Worm (Caenorhabditis elegans) whole organism, young adult: ENCODE measurements around the gene C56G2.5.

Experiments used
- B0261.1 ChIP-seq: sonication (generic microtip); optimal IDR thresholded peaks from 2 replicates; lab custom pipeline; 2016; ENCODE audit warnings: mild to moderate bottlenecking, missing genetic modification characterization, moderate library complexity, missing compliant biosample characterization
- C17E4.6 ChIP-seq: fragments of 200-800 bp; sonication (Bioruptor generic); IDR thresholded peaks from 2 replicates; pipeline ENCODE4 v1.3.6; 2022; ENCODE audit warnings: missing genetic modification reagents, missing genetic modification characterization, missing compliant biosample characterization
- F33H1.4 ChIP-seq: fragments of 200-800 bp; sonication (Bioruptor generic); IDR thresholded peaks from 2 replicates; pipeline ENCODE4 v1.3.6; 2022; ENCODE audit warnings: missing genetic modification reagents, missing genetic modification characterization, missing compliant biosample characterization
- F57A8.1 ChIP-seq: fragments of 200-800 bp; sonication (Bioruptor generic); optimal IDR thresholded peaks from 2 replicates; lab custom pipeline; 2018; ENCODE audit warnings: mild to moderate bottlenecking, missing genetic modification characterization, moderate library complexity, missing compliant biosample characterization
- K12H6.12 ChIP-seq: fragments of 200-800 bp; sonication (Bioruptor generic); optimal IDR thresholded peaks from 2 replicates; lab custom pipeline; 2018; ENCODE audit warnings: mild to moderate bottlenecking, missing genetic modification characterization, missing compliant biosample characterization
- Y53F4B.3 ChIP-seq: fragments of 200-800 bp; sonication (Bioruptor generic); IDR thresholded peaks from 2 replicates; pipeline ENCODE4 v1.3.6; 2022; ENCODE audit warnings: missing genetic modification reagents, missing genetic modification characterization, missing compliant biosample characterization
- Y95B8A.8 ChIP-seq: fragments of 200-800 bp; sonication (Bioruptor generic); IDR thresholded peaks from 2 replicates; pipeline ENCODE4 v1.3.6; 2022; ENCODE audit warnings: missing genetic modification reagents, missing genetic modification characterization, missing compliant biosample characterization
- ZK185.1 ChIP-seq: sonication (generic microtip); optimal IDR thresholded peaks from 2 replicates; lab custom pipeline; 2016; ENCODE audit warnings: mild to moderate bottlenecking, missing genetic modification characterization, missing compliant biosample characterization; ENCODE audit not compliant: poor library complexity, severe bottlenecking
- atf-7 ChIP-seq: sonication (generic microtip); optimal IDR thresholded peaks from 2 replicates; lab custom pipeline; 2017; ENCODE audit warnings: mild to moderate bottlenecking, missing genetic modification characterization, missing compliant biosample characterization
- athp-1 ChIP-seq: sonication (generic microtip); optimal IDR thresholded peaks from 2 replicates; lab custom pipeline; 2017; ENCODE audit warnings: mild to moderate bottlenecking, missing genetic modification characterization, missing compliant biosample characterization
- attf-5 ChIP-seq: fragments of 200-800 bp; sonication (Bioruptor generic); optimal IDR thresholded peaks from 2 replicates; lab custom pipeline; 2018; ENCODE audit warnings: mild to moderate bottlenecking, missing genetic modification characterization, missing compliant biosample characterization
- bed-1 ChIP-seq: fragments of 200-800 bp; sonication (Bioruptor generic); IDR thresholded peaks from 2 replicates; pipeline ENCODE4 v1.3.6; 2022; ENCODE audit warnings: missing genetic modification reagents, missing genetic modification characterization, missing compliant biosample characterization
- ceh-27 ChIP-seq: fragments of 200-800 bp; sonication (Bioruptor generic); optimal IDR thresholded peaks from 2 replicates; lab custom pipeline; 2018; ENCODE audit warnings: mild to moderate bottlenecking, missing genetic modification characterization, moderate library complexity, missing compliant biosample characterization
- efl-1 ChIP-seq: fragments of 150-350 bp; optimal IDR thresholded peaks from 2 replicates; lab custom pipeline; 2014; ENCODE audit warnings: missing biosample characterization, missing genetic modification reagents, missing genetic modification characterization
- ekl-4 ChIP-seq: fragments of 200-800 bp; sonication (Bioruptor generic); IDR thresholded peaks from 2 replicates; pipeline ENCODE4 v1.3.6; 2022; ENCODE audit warnings: missing genetic modification reagents, missing genetic modification characterization, missing compliant biosample characterization
- hmg-1.2 ChIP-seq: fragments of 200-800 bp; sonication (Bioruptor generic); IDR thresholded peaks from 2 replicates; pipeline ENCODE4 v1.3.6; 2022; ENCODE audit warnings: missing genetic modification reagents, missing genetic modification characterization, missing compliant biosample characterization
- hsf-1 ChIP-seq: fragments of 200-800 bp; sonication (Bioruptor generic); IDR thresholded peaks from 2 replicates; pipeline ENCODE4 v1.3.6; 2022; ENCODE audit warnings: missing genetic modification reagents, missing genetic modification characterization, missing compliant biosample characterization
- lag-1 ChIP-seq: fragments of 200-800 bp; sonication (Bioruptor generic); IDR thresholded peaks from 2 replicates; pipeline ENCODE4 v1.3.6; 2022; ENCODE audit warnings: missing genetic modification reagents, missing genetic modification characterization, missing compliant biosample characterization
- lin-26 ChIP-seq: fragments of 200-800 bp; sonication (Bioruptor generic); IDR thresholded peaks from 2 replicates; pipeline ENCODE4 v1.3.6; 2022; ENCODE audit warnings: missing genetic modification reagents, missing genetic modification characterization, missing compliant biosample characterization
- lsl-1 ChIP-seq: fragments of 200-800 bp; sonication (Bioruptor generic); optimal IDR thresholded peaks from 2 replicates; lab custom pipeline; 2018; ENCODE audit warnings: mild to moderate bottlenecking, missing genetic modification characterization, moderate library complexity, missing compliant biosample characterization
- madf-6 ChIP-seq: fragments of 200-800 bp; sonication (Bioruptor generic); IDR thresholded peaks from 2 replicates; pipeline ENCODE4 v1.3.6; 2022; ENCODE audit warnings: missing genetic modification reagents, missing genetic modification characterization, missing compliant biosample characterization
- madf-8 ChIP-seq: fragments of 200-800 bp; sonication (Bioruptor generic); conservative IDR thresholded peaks from 2 replicates; pipeline ENCODE4 v1.3.6; 2022; ENCODE audit warnings: missing genetic modification reagents, missing genetic modification characterization, missing compliant biosample characterization
- mel-28 ChIP-seq: sonication (generic microtip); optimal IDR thresholded peaks from 2 replicates; lab custom pipeline; 2016; ENCODE audit warnings: borderline replicate concordance, mild to moderate bottlenecking, missing genetic modification characterization, missing compliant biosample characterization
- nfya-1 ChIP-seq: sonication (generic microtip); optimal IDR thresholded peaks from 2 replicates; lab custom pipeline; 2017; ENCODE audit warnings: antibody characterized with exemption, missing compliant biosample characterization, missing genetic modification characterization, borderline replicate concordance; ENCODE audit not compliant: insufficient read depth
- nfya-2 ChIP-seq: fragments of 200-800 bp; sonication (Bioruptor generic); IDR thresholded peaks from 2 replicates; pipeline ENCODE4 v1.3.6; 2022; ENCODE audit warnings: missing genetic modification reagents, missing genetic modification characterization, missing compliant biosample characterization
- nhr-27 ChIP-seq: fragments of 200-800 bp; sonication (Bioruptor generic); optimal IDR thresholded peaks from 2 replicates; lab custom pipeline; 2018; ENCODE audit warnings: mild to moderate bottlenecking, missing genetic modification characterization, moderate library complexity, missing compliant biosample characterization
- nhr-80 ChIP-seq: sonication (generic microtip); optimal IDR thresholded peaks from 2 replicates; lab custom pipeline; 2016; ENCODE audit warnings: missing genetic modification characterization, missing compliant biosample characterization
- rcor-1 ChIP-seq: fragments of 200-800 bp; sonication (Bioruptor generic); IDR thresholded peaks from 2 replicates; pipeline ENCODE4 v1.3.6; 2022; ENCODE audit warnings: missing genetic modification reagents, missing genetic modification characterization, missing compliant biosample characterization
- rec-8 ChIP-seq, 2 experiments: sonication (generic microtip); optimal IDR thresholded peaks; 2 replicates each; lab custom pipeline; 2016; ENCODE audit warnings: mild to moderate bottlenecking in 2 of 2, missing genetic modification characterization in 2 of 2, missing genetic modification reagents in 2 of 2, missing genotype in 2 of 2, missing biosample characterization in 1 of 2, missing compliant biosample characterization in 1 of 2, moderate library complexity in 1 of 2
- sea-2 ChIP-seq: fragments of 200-800 bp; sonication (Bioruptor generic); IDR thresholded peaks from 2 replicates; pipeline ENCODE4 v1.3.6; 2022; ENCODE audit warnings: missing genetic modification characterization, missing compliant biosample characterization
- somi-1 ChIP-seq: fragments of 200-800 bp; sonication (Bioruptor generic); optimal IDR thresholded peaks from 2 replicates; lab custom pipeline; 2018; ENCODE audit warnings: mild to moderate bottlenecking, missing genetic modification characterization, missing compliant biosample characterization
- tbp1 ChIP-seq: fragments of 200-800 bp; sonication (Bioruptor generic); optimal IDR thresholded peaks from 2 replicates; lab custom pipeline; 2018; ENCODE audit warnings: mild to moderate bottlenecking, missing genetic modification characterization, missing compliant biosample characterization
- tlf-1 ChIP-seq: fragments of 200-800 bp; sonication (Bioruptor generic); optimal IDR thresholded peaks from 2 replicates; lab custom pipeline; 2018; ENCODE audit warnings: mild to moderate bottlenecking, missing genetic modification characterization, missing compliant biosample characterization
- xnd-1 ChIP-seq: sonication (generic microtip); optimal IDR thresholded peaks from 2 replicates; lab custom pipeline; 2016; ENCODE audit warnings: missing genotype, missing genetic modification reagents, missing genetic modification characterization, missing compliant biosample characterization
- zfh-2 ChIP-seq: fragments of 200-800 bp; sonication (Bioruptor generic); conservative IDR thresholded peaks from 2 replicates; pipeline ENCODE4 v1.3.6; 2022; ENCODE audit warnings: missing genetic modification reagents, missing genetic modification characterization, missing compliant biosample characterization
- zim-3 ChIP-seq: sonication (generic microtip); optimal IDR thresholded peaks from 2 replicates; lab custom pipeline; 2017; ENCODE audit warnings: mild to moderate bottlenecking, missing genetic modification characterization, moderate library complexity, missing compliant biosample characterization
- ztf-22 ChIP-seq: fragments of 200-800 bp; sonication (Bioruptor generic); optimal IDR thresholded peaks from 2 replicates; lab custom pipeline; 2018; ENCODE audit warnings: mild to moderate bottlenecking, missing genetic modification characterization, moderate library complexity, missing compliant biosample characterization
- ztf-25 ChIP-seq: fragments of 200-800 bp; sonication (Bioruptor generic); IDR thresholded peaks from 2 replicates; pipeline ENCODE4 v1.3.6; 2022; ENCODE audit warnings: missing genetic modification reagents, missing genetic modification characterization, missing compliant biosample characterization
- ztf-3 ChIP-seq: fragments of 200-800 bp; sonication (Bioruptor generic); optimal IDR thresholded peaks from 2 replicates; lab custom pipeline; 2018; ENCODE audit warnings: mild to moderate bottlenecking, missing genetic modification characterization, missing compliant biosample characterization

Gene C56G2.5

DNA sequence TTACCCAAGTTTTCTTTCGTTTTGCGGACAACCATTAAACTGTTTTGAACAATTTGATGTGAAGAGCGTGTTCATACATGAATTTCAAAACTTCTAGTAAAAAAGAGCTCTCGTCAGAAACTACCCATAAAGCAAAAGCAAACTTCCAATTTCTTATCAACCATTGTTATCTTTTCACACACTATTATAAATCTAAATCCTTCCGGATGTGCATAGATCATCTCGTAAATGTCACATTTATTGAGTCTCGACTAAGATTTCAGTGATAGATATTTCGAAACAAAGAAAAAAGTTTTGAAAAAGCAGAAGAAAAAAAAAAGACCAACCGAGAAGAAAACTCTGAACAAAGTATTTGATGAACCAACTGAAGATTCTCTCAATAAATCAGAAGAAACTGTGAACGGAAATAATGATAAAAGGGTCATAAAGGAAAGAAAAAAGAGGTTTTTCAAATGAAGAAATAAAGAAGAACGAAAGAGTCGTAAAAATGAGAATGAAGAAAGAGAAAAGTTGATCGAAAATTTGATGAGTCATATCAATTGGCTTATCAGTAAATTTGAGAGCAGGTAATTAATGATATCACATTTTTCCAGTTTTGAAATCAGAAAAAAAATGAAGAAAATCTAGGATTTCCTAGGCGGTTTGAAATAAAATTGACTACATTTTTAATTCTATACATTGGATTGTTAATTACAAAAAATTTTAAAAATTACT, 33.4 kb downstream of the C56G2.5 start:
- no peak for TF ChIP-seq F57A8.1 (GFP tag; lab: Kevin White, UChicago)
- TF ChIP-seq bed-1 (GFP tag; lab: Robert Waterston, UW): no peak
- TF ChIP-seq tlf-1: no peak
- no peak for TF ChIP-seq B0261.1 (tag; lab: Kevin White, UChicago)
- no peak for TF ChIP-seq Y95B8A.8
- no peak for TF ChIP-seq Y53F4B.3 (GFP tag; lab: Robert Waterston, UW)
- TF ChIP-seq nhr-27 (tag; lab: Kevin White, UChicago): no peak
- TF ChIP-seq nhr-80 (tag; lab: Kevin White, UChicago): peak; percentile 26

DNA sequence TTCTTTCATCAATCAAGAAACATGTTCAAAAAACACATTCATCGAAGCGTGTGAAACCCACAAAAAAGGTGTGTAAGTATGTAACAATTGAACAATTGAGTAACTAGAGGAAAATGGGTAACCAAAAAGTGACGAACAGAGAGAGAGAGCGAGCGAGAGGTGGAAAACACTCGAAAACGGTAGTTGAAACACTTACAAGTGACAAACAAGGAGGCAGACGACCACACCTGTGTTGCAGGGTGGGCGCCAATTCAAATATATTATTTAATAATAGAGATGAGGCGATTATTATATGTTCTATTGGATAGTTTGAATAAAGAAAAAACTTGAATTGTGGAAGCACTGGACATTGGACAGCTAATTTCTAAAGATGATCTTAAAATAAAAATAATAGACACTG, 34.7 kb downstream of the C56G2.5 start:
- no peak for TF ChIP-seq tbp1 (GFP tag; lab: Kevin White, UChicago)
- TF ChIP-seq ceh-27: peak; percentile 27

DNA sequence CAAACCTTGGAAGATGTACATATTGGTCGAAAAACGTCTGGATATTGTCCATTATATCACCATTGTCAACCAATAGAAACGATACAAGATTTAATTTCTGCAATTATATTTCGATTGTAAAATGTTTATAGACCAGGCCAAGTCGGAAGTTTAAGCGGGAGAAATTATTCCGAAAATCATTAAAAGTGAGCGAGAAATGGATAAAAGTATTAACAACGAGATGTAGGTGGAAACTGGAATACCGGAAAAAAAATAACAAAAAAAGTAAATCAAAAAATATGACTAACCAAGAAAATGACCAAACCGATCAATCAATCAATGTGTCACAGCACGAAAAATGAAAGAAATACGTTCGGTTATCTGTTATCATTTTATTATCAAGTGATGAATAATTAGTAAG, 36.8 kb downstream of the C56G2.5 start, which contains the start of gene F47D12.6:
TSS of gene F47D12.6 (minus strand) at position 101 of the 400 bp plus-strand sequence.
- TF ChIP-seq nhr-80 (tag; lab: Kevin White, UChicago) (peak; percentile 0), ZK185.1 (tag; lab: Kevin White, UChicago) (no peak)

DNA sequence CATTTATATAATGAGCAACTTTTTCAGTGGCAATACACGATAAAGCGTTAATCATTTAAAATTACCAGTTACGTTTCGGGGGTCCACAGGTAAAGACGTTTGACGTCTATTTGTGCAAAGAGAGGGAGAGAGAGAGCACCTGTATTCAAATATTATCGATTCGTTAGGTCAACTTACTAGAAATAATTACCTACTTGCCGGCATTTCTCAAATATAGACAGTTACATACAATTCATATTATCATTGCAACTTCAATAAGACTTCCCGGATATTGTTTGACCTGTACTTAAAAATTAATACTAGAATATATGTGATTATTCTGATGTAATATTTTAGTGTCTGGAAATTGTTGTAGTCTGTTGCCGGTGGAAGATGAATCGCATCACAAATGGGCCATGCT, 38.1 kb downstream of the C56G2.5 start, which contains the start of gene gadr-3:
TSS of gene gadr-3 (minus strand) at position 101 of the 400 bp plus-strand sequence.
- TF ChIP-seq rec-8 (tag; optimal IDR thresholded peaks at IDR 0.05; lab: Kevin White, UChicago): no peak
- TF ChIP-seq atf-7 (tag; lab: Kevin White, UChicago): no peak
- no peak for TF ChIP-seq athp-1 (tag; lab: Kevin White, UChicago)
- TF ChIP-seq zfh-2: no peak
- no peak for TF ChIP-seq ztf-3 (GFP tag; lab: Kevin White, UChicago)
- TF ChIP-seq, all 124 proteins: peak for 0

DNA sequence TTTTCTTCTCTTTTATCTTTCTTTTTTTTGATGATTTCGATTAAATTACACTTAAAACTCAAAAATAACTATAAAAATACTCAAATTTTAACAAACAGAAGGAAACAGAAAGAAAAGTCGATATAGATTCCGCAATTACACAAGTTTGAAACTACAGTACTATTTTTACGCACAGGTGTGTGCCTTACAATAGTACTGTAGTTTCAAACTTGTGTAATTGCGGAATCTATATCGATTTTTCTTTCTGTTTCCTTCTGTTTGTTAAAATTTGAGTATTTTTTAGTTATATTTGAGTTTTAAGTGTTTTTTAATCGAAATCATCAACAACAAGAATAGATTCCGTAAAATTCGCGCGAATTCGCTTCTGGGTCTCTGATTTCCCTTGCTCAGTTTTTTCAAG, 41.0 kb downstream of the C56G2.5 start:
- TF ChIP-seq F33H1.4 (GFP tag; lab: Robert Waterston, UW): peak; percentile 43; the same call in 1 of the 2 replicates
- TF ChIP-seq hmg-1.2: 0 out of 2 replicates have a peak, but pooled peaks have one; percentile 14
- peak; percentile 91 for TF ChIP-seq xnd-1
- peak; percentile 93 for TF ChIP-seq madf-6
- peak; percentile 89 for TF ChIP-seq lsl-1 (GFP tag; lab: Kevin White, UChicago)
- TF ChIP-seq efl-1: peak; percentile 6
- 0 out of 2 replicates have a peak, but pooled peaks have one; percentile 23 for TF ChIP-seq ekl-4 (GFP tag; lab: Robert Waterston, UW)
- no peak for TF ChIP-seq nfya-1
- TF ChIP-seq ceh-27: no peak
- TF ChIP-seq madf-8 (GFP tag; lab: Robert Waterston, UW): peak; percentile 74
- no peak for TF ChIP-seq hsf-1 (GFP tag; lab: Robert Waterston, UW)
- TF ChIP-seq lag-1 (GFP tag; lab: Robert Waterston, UW): no peak

DNA sequence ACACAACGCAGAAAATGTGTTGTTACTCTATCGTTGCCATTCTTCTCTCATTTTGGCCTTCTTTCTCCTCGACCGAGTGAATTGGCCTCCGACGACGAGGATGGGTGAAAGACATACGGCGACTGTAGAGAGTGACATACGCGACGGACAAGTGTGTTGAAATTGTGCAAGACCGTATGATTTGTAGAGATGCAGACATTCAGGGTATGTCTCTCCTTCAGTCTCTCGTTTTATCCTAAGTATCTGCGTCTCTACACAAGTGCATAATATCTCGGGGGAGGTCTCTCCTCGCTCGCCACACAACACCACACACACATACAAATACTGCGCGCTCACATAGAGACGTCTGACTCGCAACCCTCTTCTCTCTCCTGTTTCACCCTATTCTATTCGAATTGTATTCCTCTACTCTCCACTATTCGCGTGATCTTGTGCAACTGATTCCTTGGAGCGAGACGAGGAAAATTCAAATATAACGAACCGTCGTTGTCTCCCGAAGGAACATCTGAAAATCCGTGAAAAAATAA, 43.9 kb downstream of the C56G2.5 start, which contains the start of gene hmg-1.2:
TSS of gene hmg-1.2 (plus strand) at position 311 of the 527 bp plus-strand sequence.
- peak; percentile 47; the same call in 1 of the 2 replicates for TF ChIP-seq lin-26
- TF ChIP-seq rcor-1 (GFP tag; lab: Robert Waterston, UW): peak; percentile 47; the same call in 1 of the 2 replicates
- TF ChIP-seq attf-5 (GFP tag; lab: Kevin White, UChicago): peak; percentile 62
- TF ChIP-seq C17E4.6: no peak
- no peak for TF ChIP-seq nfya-2 (GFP tag; lab: Robert Waterston, UW)
- TF ChIP-seq sea-2: no peak
- no peak for TF ChIP-seq ztf-25
- no peak for TF ChIP-seq zim-3
- no peak for TF ChIP-seq mel-28 (tag; lab: Kevin White, UChicago)
- TF ChIP-seq nhr-80 (tag; lab: Kevin White, UChicago): peak; percentile 74
- peak; percentile 12 for TF ChIP-seq ztf-22
- no peak for TF ChIP-seq Y95B8A.8
- TF ChIP-seq somi-1 (GFP tag; lab: Kevin White, UChicago): peak; percentile 47
- peak; percentile 65 for TF ChIP-seq K12H6.12 (tag; lab: Kevin White, UChicago)
